Fruit fly (Drosophila melanogaster): ENCODE measurements around the gene CG7557.

dm6 chr3L:11405362-11406254 lies 39.4 kb upstream of the CG7557 start:
- TF ChIP-seq usp (GFP tag; optimal IDR thresholded peaks at IDR 0.05) (no peak), Jra (GFP tag; optimal IDR thresholded peaks at IDR 0.05) (peak; percentile 84), br (GFP tag; optimal IDR thresholded peaks at IDR 0.05) (peak; percentile 97), h (GFP tag; optimal IDR thresholded peaks at IDR 0.05) (peak; percentile 96), fru (GFP tag; optimal IDR thresholded peaks at IDR 0.05) (peak; percentile 91), lola (GFP tag; optimal IDR thresholded peaks at IDR 0.05) (no peak), psq (GFP tag; optimal IDR thresholded peaks at IDR 0.05) (peak; percentile 92), sage (GFP tag; optimal IDR thresholded peaks at IDR 0.05) (peak; percentile 89), N (GFP tag; optimal IDR thresholded peaks at IDR 0.05) (no peak), pan (optimal IDR thresholded peaks at IDR 0.05) (no peak), Sp1 (GFP tag; optimal IDR thresholded peaks at IDR 0.05) (peak; percentile 92), CG32264 (GFP tag; optimal IDR thresholded peaks at IDR 0.05) (peak; percentile 58)

All from whole organism, wandering third instar larva.